Fruit fly (Drosophila melanogaster) whole organism, embryonic: ENCODE measurements around the gene eIF3l.

ENCODE experiments used
- Atf6 ChIP-seq: fragments of 200-800 bp; sonication (Bioruptor generic); IDR thresholded peaks from 2 replicates; pipeline ENCODE4 v1.3.6; 2022; ENCODE audit warnings: missing biosample characterization, missing genetic modification characterization
- Bteb2 ChIP-seq: fragments of 200-800 bp; sonication (Bioruptor generic); optimal IDR thresholded peaks from 2 replicates; lab custom pipeline; 2016; ENCODE audit warnings: missing biosample characterization, missing genetic modification characterization
- CG10274 ChIP-seq: fragments of 200-800 bp; sonication (Bioruptor generic); optimal IDR thresholded peaks from 3 replicates; lab custom pipeline; 2017; ENCODE audit warnings: missing biosample characterization, mild to moderate bottlenecking, missing genetic modification characterization
- CG10565 ChIP-seq: fragments of 200-800 bp; sonication (Bioruptor generic); optimal IDR thresholded peaks from 3 replicates; lab custom pipeline; 2016; ENCODE audit warnings: missing biosample characterization, mild to moderate bottlenecking, missing genetic modification characterization
- CG11456 ChIP-seq: fragments of 200-800 bp; sonication (Bioruptor generic); IDR thresholded peaks from 3 replicates; pipeline ENCODE4 v1.3.6; 2022; ENCODE audit warnings: missing biosample characterization, missing genetic modification characterization
- CG11560 ChIP-seq: fragments of 200-800 bp; sonication (Bioruptor generic); IDR thresholded peaks from 3 replicates; pipeline ENCODE4 v1.3.6; 2022; ENCODE audit warnings: missing biosample characterization, missing genetic modification characterization
- CG12769 ChIP-seq: fragments of 200-800 bp; sonication (Bioruptor generic); optimal IDR thresholded peaks from 2 replicates; lab custom pipeline; 2019; ENCODE audit warnings: missing biosample characterization, mild to moderate bottlenecking, missing genetic modification characterization, moderate library complexity
- CG16779 ChIP-seq: fragments of 200-800 bp; sonication (Bioruptor generic); IDR thresholded peaks from 2 replicates; pipeline ENCODE4 v1.3.6; 2022; ENCODE audit warnings: missing biosample characterization, missing genetic modification characterization
- CG30431 ChIP-seq: fragments of 200-800 bp; sonication (Bioruptor generic); optimal IDR thresholded peaks from 2 replicates; lab custom pipeline; 2017; ENCODE audit warnings: missing biosample characterization, missing genetic modification characterization
- CG32772 ChIP-seq: fragments of 200-800 bp; sonication (Bioruptor generic); IDR thresholded peaks from 2 replicates; pipeline ENCODE4 v1.3.6; 2022; ENCODE audit warnings: missing biosample characterization, missing genetic modification characterization
- CG3281 ChIP-seq: fragments of 200-800 bp; sonication (Bioruptor generic); optimal IDR thresholded peaks from 3 replicates; lab custom pipeline; 2017; ENCODE audit warnings: missing biosample characterization, mild to moderate bottlenecking, missing genetic modification characterization
- CG5245 ChIP-seq: fragments of 200-800 bp; sonication (Bioruptor generic); optimal IDR thresholded peaks from 3 replicates; lab custom pipeline; 2016; ENCODE audit warnings: missing biosample characterization, missing genetic modification characterization
- CG9797 ChIP-seq: fragments of 200-800 bp; sonication (Bioruptor generic); optimal IDR thresholded peaks from 3 replicates; lab custom pipeline; 2018; ENCODE audit warnings: missing biosample characterization, mild to moderate bottlenecking, missing genetic modification characterization
- Dip2 ChIP-seq: fragments of 200-800 bp; sonication (Bioruptor generic); IDR thresholded peaks from 2 replicates; pipeline ENCODE4 v1.3.6; 2022; ENCODE audit warnings: missing biosample characterization, missing genetic modification characterization
- Doc3 ChIP-seq: fragments of 200-800 bp; sonication (Bioruptor generic); IDR thresholded peaks from 3 replicates; pipeline ENCODE4 v1.3.6; 2022; ENCODE audit warnings: missing biosample characterization, missing genetic modification characterization; ENCODE audit not compliant: partially characterized antibody
- E2f2 ChIP-seq: fragments of 200-800 bp; sonication (Bioruptor generic); IDR thresholded peaks from 2 replicates; pipeline ENCODE4 v1.3.6; 2022; ENCODE audit warnings: missing biosample characterization, missing genetic modification characterization
- Ets97D ChIP-seq: fragments of 200-800 bp; sonication (Bioruptor generic); optimal IDR thresholded peaks from 3 replicates; lab custom pipeline; 2016; ENCODE audit warnings: missing biosample characterization, missing genetic modification characterization
- HLH4C ChIP-seq: fragments of 200-800 bp; sonication (Bioruptor generic); IDR thresholded peaks from 3 replicates; pipeline ENCODE4 v1.3.6; 2022; ENCODE audit warnings: missing biosample characterization, missing genetic modification characterization; ENCODE audit not compliant: partially characterized antibody
- HLH54F ChIP-seq: fragments of 200-800 bp; sonication (Bioruptor generic); optimal IDR thresholded peaks from 3 replicates; lab custom pipeline; 2016; ENCODE audit warnings: missing biosample characterization, missing genetic modification characterization
- Lhr ChIP-seq: fragments of 200-800 bp; sonication (Bioruptor generic); optimal IDR thresholded peaks from 3 replicates; lab custom pipeline; 2017; ENCODE audit warnings: mild to moderate bottlenecking, missing biosample characterization, missing genetic modification reagents, missing genetic modification characterization
- Meics ChIP-seq: fragments of 200-800 bp; sonication (Bioruptor generic); optimal IDR thresholded peaks from 2 replicates; lab custom pipeline; 2017; ENCODE audit warnings: missing biosample characterization, mild to moderate bottlenecking, missing genetic modification characterization
- Nf-YC ChIP-seq: fragments of 200-800 bp; optimal IDR thresholded peaks from 3 replicates; lab custom pipeline; 2019; ENCODE audit warnings: missing biosample characterization, mild to moderate bottlenecking, missing genetic modification characterization, moderate library complexity
- Opbp ChIP-seq: fragments of 200-800 bp; sonication (Bioruptor generic); IDR thresholded peaks from 3 replicates; pipeline ENCODE4 v1.3.6; 2022; ENCODE audit warnings: missing biosample characterization, missing genetic modification characterization; ENCODE audit not compliant: partially characterized antibody
- Vsx1 ChIP-seq: fragments of 200-800 bp; sonication (Bioruptor generic); optimal IDR thresholded peaks from 2 replicates; lab custom pipeline; 2017; ENCODE audit warnings: missing biosample characterization, mild to moderate bottlenecking, missing genetic modification characterization, missing genetic modification reagents
- ab ChIP-seq: fragments of 200-800 bp; sonication (Bioruptor generic); optimal IDR thresholded peaks from 2 replicates; lab custom pipeline; 2016; ENCODE audit warnings: missing biosample characterization, missing genetic modification characterization
- al ChIP-seq: fragments of 200-800 bp; sonication (Bioruptor generic); IDR thresholded peaks from 2 replicates; pipeline ENCODE4 v1.3.6; 2022; ENCODE audit warnings: missing biosample characterization, missing genetic modification characterization
- bigmax ChIP-seq: fragments of 200-800 bp; sonication (Bioruptor generic); optimal IDR thresholded peaks from 2 replicates; lab custom pipeline; 2018; ENCODE audit warnings: missing biosample characterization, mild to moderate bottlenecking, missing genetic modification characterization
- dmrt11E ChIP-seq: fragments of 200-800 bp; sonication (Bioruptor generic); optimal IDR thresholded peaks from 3 replicates; lab custom pipeline; 2018; ENCODE audit warnings: missing biosample characterization, mild to moderate bottlenecking, missing genetic modification characterization, moderate library complexity
- eve ChIP-seq, 2 experiments: fragments of >200 bp; optimal IDR thresholded peaks; 2 replicates each; lab custom pipeline; 2017; ENCODE audit warnings: missing biosample characterization in 2 of 2, missing genetic modification characterization in 2 of 2
- hth ChIP-seq: fragments of >200 bp; optimal IDR thresholded peaks from 2 replicates; lab custom pipeline; 2017; ENCODE audit warnings: inconsistent platforms
- ind ChIP-seq: fragments of 200-800 bp; sonication (Bioruptor generic); optimal IDR thresholded peaks from 3 replicates; lab custom pipeline; 2016; ENCODE audit warnings: missing biosample characterization, missing genetic modification characterization
- jigr1 ChIP-seq: fragments of 200-800 bp; sonication (Bioruptor generic); IDR thresholded peaks from 3 replicates; pipeline ENCODE4 v1.3.6; 2022; ENCODE audit warnings: missing biosample characterization, missing genetic modification characterization
- mld ChIP-seq: fragments of 200-800 bp; sonication (Bioruptor generic); IDR thresholded peaks from 3 replicates; pipeline ENCODE4 v1.3.6; 2022; ENCODE audit warnings: missing biosample characterization, missing genetic modification characterization; ENCODE audit not compliant: partially characterized antibody
- nau ChIP-seq: fragments of 200-800 bp; sonication (Bioruptor generic); optimal IDR thresholded peaks from 3 replicates; lab custom pipeline; 2017; ENCODE audit warnings: missing biosample characterization, mild to moderate bottlenecking, missing genetic modification characterization, missing genetic modification reagents
- org-1 ChIP-seq: fragments of 200-800 bp; sonication (Bioruptor generic); optimal IDR thresholded peaks from 2 replicates; lab custom pipeline; 2017; ENCODE audit warnings: missing biosample characterization, missing genetic modification characterization
- otp ChIP-seq: fragments of 200-800 bp; sonication (Bioruptor generic); IDR thresholded peaks from 3 replicates; pipeline ENCODE4, ENCODE4 v1.3.6; 2022; ENCODE audit warnings: missing biosample characterization, missing genetic modification characterization
- pita ChIP-seq: fragments of 200-800 bp; sonication (Bioruptor generic); optimal IDR thresholded peaks from 2 replicates; lab custom pipeline; 2017; ENCODE audit warnings: missing biosample characterization, mild to moderate bottlenecking, missing genetic modification characterization
- pros ChIP-seq: fragments of 200-800 bp; sonication (Bioruptor generic); optimal IDR thresholded peaks from 3 replicates; lab custom pipeline; 2019; ENCODE audit warnings: missing biosample characterization, mild to moderate bottlenecking, missing genetic modification characterization, moderate library complexity
- salm ChIP-seq: fragments of 200-800 bp; sonication (Bioruptor generic); optimal IDR thresholded peaks from 2 replicates; lab custom pipeline; 2018; ENCODE audit warnings: missing biosample characterization, mild to moderate bottlenecking, missing genetic modification characterization
- so ChIP-seq: fragments of 200-800 bp; sonication (Bioruptor generic); IDR thresholded peaks from 3 replicates; pipeline ENCODE4 v1.3.6; 2022; ENCODE audit warnings: missing biosample characterization, missing genetic modification characterization
- stwl ChIP-seq: fragments of 200-800 bp; sonication (Bioruptor generic); optimal IDR thresholded peaks from 3 replicates; lab custom pipeline; 2018; ENCODE audit warnings: missing biosample characterization, mild to moderate bottlenecking, missing genetic modification characterization, moderate library complexity

The eIF3l gene

DNA sequence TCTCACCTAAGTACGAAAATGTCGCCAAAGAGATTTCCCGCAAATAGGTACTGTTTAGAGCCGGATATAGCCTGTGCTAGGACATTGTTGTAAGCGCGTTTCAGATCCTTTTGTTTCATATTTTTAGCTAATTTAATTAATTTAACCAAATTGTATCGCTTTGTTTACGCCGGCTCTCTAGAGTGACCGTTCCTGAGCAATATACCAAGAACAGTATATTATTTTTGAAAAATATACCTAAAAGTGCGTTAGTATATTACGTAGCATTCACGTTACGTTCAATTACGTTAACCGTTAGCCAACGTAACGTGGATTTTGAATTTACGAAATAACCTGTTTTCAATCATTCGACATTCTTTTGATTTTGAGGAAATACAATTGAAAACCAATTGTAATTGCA is 47.6 kb upstream of the eIF3l start, which contains the start of gene thoc6 (continued):
- TF ChIP-seq jigr1 (GFP tag; lab: Robert Waterston, UW) (no peak), hth (lab: Kevin White, UChicago) (no peak), CG32772 (GFP tag; lab: Robert Waterston, UW) (no peak), Doc3 (GFP tag; lab: Robert Waterston, UW) (no peak), bigmax (GFP tag; lab: Kevin White, UChicago) (peak; percentile 38), CG12769 (tag; lab: Kevin White, UChicago) (no peak), HLH54F (GFP tag; lab: Kevin White, UChicago) (no peak), CG9797 (GFP tag; lab: Kevin White, UChicago) (peak; percentile 56), dmrt11E (tag; lab: Kevin White, UChicago) (no peak), Lhr (GFP tag; lab: Kevin White, UChicago) (peak; percentile 16), E2f2 (GFP tag; lab: Robert Waterston, UW) (0 out of 2 replicates have a peak, but pooled peaks have one; percentile 38), stwl (tag; lab: Kevin White, UChicago) (peak; percentile 69), Vsx1 (peak; percentile 9), Ets97D (GFP tag; lab: Kevin White, UChicago) (peak; percentile 7)

DNA sequence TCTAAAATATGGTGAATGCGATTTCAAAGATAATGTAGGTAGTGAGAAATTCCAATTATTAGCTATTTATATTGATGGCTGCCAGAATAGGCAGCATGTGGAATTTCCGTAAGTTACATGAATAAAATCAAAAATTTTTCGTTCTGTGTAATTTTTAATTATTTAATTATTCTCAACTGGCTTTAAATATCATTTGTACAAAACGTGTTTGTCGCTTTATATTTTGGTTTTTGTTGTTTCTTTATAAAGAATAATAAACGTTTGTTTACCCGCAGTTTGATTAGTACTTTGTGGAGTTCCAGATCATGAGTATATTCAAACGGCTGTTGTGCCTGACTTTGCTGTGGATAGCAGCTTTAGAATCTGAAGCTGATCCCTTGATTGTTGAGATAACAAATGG is 44.5 kb upstream of the eIF3l start, which contains the start of gene Est-P:
Gene Est-P, plus strand, starts transcription at position 301 of the 400 bp plus-strand sequence.
- TF ChIP-seq CG11456 (no peak), CG30431 (GFP tag; lab: Kevin White, UChicago) (no peak), CG5245 (no peak), ab (GFP tag; lab: Kevin White, UChicago) (no peak), pros (no peak), al (GFP tag; lab: Robert Waterston, UW) (no peak), org-1 (GFP tag; lab: Kevin White, UChicago) (no peak), otp (GFP tag; lab: Robert Waterston, UW) (no peak), CG10274 (GFP tag; lab: Kevin White, UChicago) (no peak), Opbp (GFP tag; lab: Robert Waterston, UW) (no peak), CG3281 (GFP tag; lab: Kevin White, UChicago) (no peak), so (no peak), mld (GFP tag; lab: Robert Waterston, UW) (no peak), CG11560 (tag; lab: Robert Waterston, UW) (no peak), CG10565 (GFP tag; lab: Kevin White, UChicago) (no peak), Dip2 (GFP tag; lab: Robert Waterston, UW) (no peak), Nf-YC (tag; lab: Kevin White, UChicago) (no peak), Meics (GFP tag; lab: Kevin White, UChicago) (no peak), eve (GFP tag; optimal IDR thresholded peaks at IDR 0.05; lab: Kevin White, UChicago) (no peak)

DNA sequence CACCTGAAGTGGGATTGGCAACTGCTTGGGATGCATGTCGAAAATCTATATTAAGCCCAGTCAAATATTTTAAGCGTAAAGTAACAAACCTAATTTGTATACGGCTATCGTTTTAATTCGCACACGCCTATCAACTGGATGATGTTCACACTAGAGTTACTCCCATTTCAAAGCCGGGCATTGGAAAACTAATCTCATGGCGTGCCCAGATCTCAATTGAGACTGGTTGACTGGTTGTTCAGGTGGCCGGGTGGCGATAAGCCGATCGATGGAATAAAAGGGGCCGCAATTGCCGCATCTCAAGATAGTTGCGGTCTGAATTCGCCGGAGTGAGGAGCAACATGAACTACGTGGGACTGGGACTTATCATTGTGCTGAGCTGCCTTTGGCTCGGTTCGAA is 42.6 kb upstream of the eIF3l start, which contains the start of gene Est-6:
Gene Est-6, plus strand, starts transcription at position 301 of the 400 bp plus-strand sequence.
- TF ChIP-seq pita (GFP tag; lab: Kevin White, UChicago) (no peak), salm (tag; lab: Kevin White, UChicago) (no peak), ind (GFP tag; lab: Kevin White, UChicago) (no peak), Bteb2 (GFP tag; lab: Kevin White, UChicago) (no peak), CG10565 (GFP tag; lab: Kevin White, UChicago) (no peak), HLH4C (GFP tag; lab: Robert Waterston, UW) (no peak), Atf6 (GFP tag; lab: Robert Waterston, UW) (no peak), CG16779 (no peak), nau (GFP tag; lab: Kevin White, UChicago) (no peak)
